Fruit fly (Drosophila melanogaster): ENCODE measurements around the gene hzg.

Gene hzg

DNA sequence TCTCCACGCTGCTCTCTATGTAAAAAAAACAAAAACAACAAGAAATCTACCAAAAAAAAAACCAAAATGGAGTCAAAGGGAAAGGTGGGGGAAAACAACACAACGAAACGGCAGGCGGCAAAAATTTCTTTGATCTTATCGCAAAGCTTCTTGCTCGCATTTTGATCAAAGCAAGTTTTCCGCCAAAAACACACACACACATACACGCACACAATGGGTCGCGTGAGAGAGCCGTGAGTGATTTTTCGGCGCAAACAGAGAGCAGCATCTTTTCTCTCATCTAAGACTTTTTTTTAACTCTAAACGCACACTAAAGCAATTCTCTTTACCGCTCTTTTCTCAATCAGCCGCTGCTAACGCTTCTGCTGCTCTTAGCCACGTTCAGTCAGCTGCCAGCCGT lies 24.4 kb upstream of the hzg start (continued):
- TF ChIP-seq sd (tag; optimal IDR thresholded peaks at IDR 0.05) (peak; percentile 37), fd102C (GFP tag; optimal IDR thresholded peaks at IDR 0.05) (no peak), Nf-YC (tag; optimal IDR thresholded peaks at IDR 0.05) (no peak), twi (tag; optimal IDR thresholded peaks at IDR 0.05) (no peak), CG10209 (GFP tag; optimal IDR thresholded peaks at IDR 0.05) (no peak), Fer2 (tag; optimal IDR thresholded peaks at IDR 0.05) (no peak), usp (GFP tag; optimal IDR thresholded peaks at IDR 0.05) (no peak), Elba2 (GFP tag; optimal IDR thresholded peaks at IDR 0.05) (no peak), CG12236 (GFP tag; optimal IDR thresholded peaks at IDR 0.05) (no peak), kni (GFP tag; optimal IDR thresholded peaks at IDR 0.05) (peak; percentile 1), Rfx (GFP tag; IDR thresholded peaks at IDR 0.05) (no peak), al (GFP tag; IDR thresholded peaks at IDR 0.05) (no peak), tin (GFP tag; optimal IDR thresholded peaks at IDR 0.05) (no peak), CG12071 (GFP tag; optimal IDR thresholded peaks at IDR 0.05) (no peak), CG14667 (GFP tag; IDR thresholded peaks at IDR 0.05) (no peak), jing (GFP tag; optimal IDR thresholded peaks at IDR 0.05) (no peak), CG11696 (GFP tag; IDR thresholded peaks at IDR 0.05) (no peak), Nf-YB (GFP tag; optimal IDR thresholded peaks at IDR 0.05) (no peak), Adf1 (GFP tag; IDR thresholded peaks at IDR 0.05) (no peak), bab2 (GFP tag; optimal IDR thresholded peaks at IDR 0.05) (no peak), CG1792 (GFP tag; optimal IDR thresholded peaks at IDR 0.05) (no peak), hb (GFP tag; IDR thresholded peaks at IDR 0.05; ENCODE audit: partially characterized antibody) (no peak), cwo (GFP tag; optimal IDR thresholded peaks at IDR 0.05) (peak; percentile 20), Stat92E (GFP tag; optimal IDR thresholded peaks at IDR 0.05) (no peak), wdn (GFP tag; IDR thresholded peaks at IDR 0.05) (no peak), fru (optimal IDR thresholded peaks at IDR 0.05) (no peak), az2 (GFP tag; optimal IDR thresholded peaks at IDR 0.05) (no peak), CG7372 (GFP tag; IDR thresholded peaks at IDR 0.05) (no peak), br (optimal IDR thresholded peaks at IDR 0.05) (no peak), CG7839 (tag; optimal IDR thresholded peaks at IDR 0.05) (no peak), maf-S (GFP tag; optimal IDR thresholded peaks at IDR 0.05) (no peak), caup (GFP tag; optimal IDR thresholded peaks at IDR 0.05; ENCODE audit: severe bottlenecking) (peak; percentile 13), CG15269 (tag; optimal IDR thresholded peaks at IDR 0.05) (no peak), tup (GFP tag; optimal IDR thresholded peaks at IDR 0.05) (no peak), HmgD (GFP tag; optimal IDR thresholded peaks at IDR 0.05) (no peak), CG3995 (GFP tag; optimal IDR thresholded peaks at IDR 0.05) (no peak), sug (tag; optimal IDR thresholded peaks at IDR 0.05) (no peak), CG10366 (GFP tag; IDR thresholded peaks at IDR 0.05) (no peak), CG17829 (tag; optimal IDR thresholded peaks at IDR 0.05) (no peak), CG10462 (GFP tag; optimal IDR thresholded peaks at IDR 0.05) (no peak), dm (GFP tag; optimal IDR thresholded peaks at IDR 0.05) (no peak), cg (GFP tag; optimal IDR thresholded peaks at IDR 0.05) (peak; percentile 58), Myb (GFP tag; optimal IDR thresholded peaks at IDR 0.05) (no peak), grau (tag; optimal IDR thresholded peaks at IDR 0.05) (no peak), CG11093 (GFP tag; IDR thresholded peaks at IDR 0.05) (no peak), CG3163 (GFP tag; optimal IDR thresholded peaks at IDR 0.05) (peak; percentile 22), CG12299 (tag; optimal IDR thresholded peaks at IDR 0.05) (no peak)
